Worm (Caenorhabditis elegans): ENCODE measurements around the gene F53E10.5.

Gene F53E10.5

DNA sequence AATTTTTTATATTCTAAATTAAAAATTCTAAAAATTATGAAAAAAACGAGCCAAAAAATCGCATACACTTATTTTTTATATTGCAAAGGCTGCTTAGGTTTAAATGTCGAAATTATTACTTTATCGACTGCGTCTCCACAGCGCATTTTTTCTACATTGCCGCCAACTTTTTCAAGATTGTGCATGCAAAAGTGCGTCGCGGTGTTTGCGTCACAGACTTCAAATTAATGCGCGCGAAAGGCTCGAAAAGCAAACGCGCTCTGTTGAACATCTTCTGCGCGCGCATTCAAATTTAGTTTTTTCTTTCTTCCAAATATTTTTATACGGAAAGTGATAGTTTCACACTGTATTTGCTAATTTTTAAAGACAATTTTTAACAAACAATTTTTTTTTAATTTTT is 1.8 kb upstream of the F53E10.5 start (continued):
- TF ChIP-seq F37D6.2 (tag; optimal IDR thresholded peaks at IDR 0.05) (peak; percentile 82), egl-43 (GFP tag; IDR thresholded peaks at IDR 0.05) (peak; percentile 86), aha-1 (tag) (peak; percentile 55), mxl-3 (GFP tag; optimal IDR thresholded peaks at IDR 0.05) (peak; percentile 8), nhr-76 (tag; optimal IDR thresholded peaks at IDR 0.05) (no peak), daf-8 (GFP tag; IDR thresholded peaks at IDR 0.05) (no peak), hmg-1.1 (GFP tag; IDR thresholded peaks at IDR 0.05) (peak; percentile 96), rbr-2 (tag; optimal IDR thresholded peaks at IDR 0.05) (peak; percentile 90), lin-39 (tag; optimal IDR thresholded peaks at IDR 0.05) (no peak), egl-27 (tag; optimal IDR thresholded peaks at IDR 0.05) (no peak), T20F7.1 (GFP tag; optimal IDR thresholded peaks at IDR 0.05) (no peak), Y48G9A.11 (GFP tag; IDR thresholded peaks at IDR 0.05) (peak; percentile 79), fkh-10 (GFP tag; optimal IDR thresholded peaks at IDR 0.05) (peak; percentile 39), daf-16 (GFP tag; optimal IDR thresholded peaks at IDR 0.05) (no peak), daf-16 (tag; optimal IDR thresholded peaks at IDR 0.05) (peak; percentile 42), zip-2 (tag; optimal IDR thresholded peaks at IDR 0.05) (no peak), snpc-1.2 (GFP tag; IDR thresholded peaks at IDR 0.05) (peak; percentile 63), ZK337.2 (GFP tag; IDR thresholded peaks at IDR 0.05) (peak; percentile 72), T26A8.4 (GFP tag; IDR thresholded peaks at IDR 0.05) (peak; percentile 88), duxl-1 (tag; optimal IDR thresholded peaks at IDR 0.05; ENCODE audit: poor library complexity) (peak; percentile 44), nhr-237 (tag; optimal IDR thresholded peaks at IDR 0.05) (no peak), tra-1 (GFP tag; IDR thresholded peaks at IDR 0.05) (peak; percentile 85), nhr-11 (tag; optimal IDR thresholded peaks at IDR 0.05) (peak; percentile 56), dve-1 (tag; optimal IDR thresholded peaks at IDR 0.05; ENCODE audit: insufficient read depth) (peak; percentile 81), pha-4 (GFP tag; IDR thresholded peaks at IDR 0.05) (peak; percentile 93), pha-4 (tag; optimal IDR thresholded peaks at IDR 0.05) (peak; percentile 16), lin-15B (tag; optimal IDR thresholded peaks at IDR 0.05) (peak; percentile 49), hlh-11 (tag; optimal IDR thresholded peaks at IDR 0.05) (peak; percentile 72), nhr-25 (tag; optimal IDR thresholded peaks at IDR 0.05; ENCODE audit: borderline replicate concordance, insufficient read depth) (no peak), mdl-1 (tag; optimal IDR thresholded peaks at IDR 0.05) (no peak), daf-19 (GFP tag; conservative IDR thresholded peaks at IDR 0.05) (no peak), nhr-42 (GFP tag; IDR thresholded peaks at IDR 0.05) (peak; percentile 92), ctbp-1 (GFP tag; IDR thresholded peaks at IDR 0.05) (peak; percentile 85), unc-130 (GFP tag; optimal IDR thresholded peaks at IDR 0.05) (peak; percentile 50), zfp-2 (tag; optimal IDR thresholded peaks at IDR 0.05) (peak; percentile 62), arid-1 (GFP tag; conservative IDR thresholded peaks at IDR 0.05) (peak; percentile 72), mes-2 (tag; optimal IDR thresholded peaks at IDR 0.05; ENCODE audit: poor library complexity, severe bottlenecking) (peak; percentile 91), gei-8 (GFP tag; optimal IDR thresholded peaks at IDR 0.05) (no peak), ztf-7 (tag; optimal IDR thresholded peaks at IDR 0.05) (no peak), F26F4.8 (GFP tag; conservative IDR thresholded peaks at IDR 0.05) (no peak), nhr-10 (tag; optimal IDR thresholded peaks at IDR 0.05) (no peak)

DNA sequence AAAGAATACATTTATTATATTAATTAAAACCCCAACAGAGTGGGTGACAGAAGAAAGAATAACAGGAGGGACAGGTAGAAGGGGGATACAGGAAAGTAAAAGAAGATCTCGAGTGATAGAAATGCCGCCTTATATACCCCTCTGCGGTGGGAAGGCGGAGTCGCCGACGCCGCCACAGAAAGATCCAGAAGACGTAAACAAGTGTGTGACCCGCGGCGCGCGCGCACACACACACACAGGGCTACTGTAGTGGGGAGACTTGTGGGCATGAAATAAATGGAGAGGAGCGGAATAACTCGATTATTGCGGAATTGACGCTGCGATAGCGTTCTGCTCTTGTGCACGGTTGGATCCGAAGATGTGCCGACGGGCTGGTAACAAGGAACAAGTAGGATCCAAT is 3.0 kb downstream of the F53E10.5 start:
- TF ChIP-seq ceh-32 (tag; optimal IDR thresholded peaks at IDR 0.05; ENCODE audit: poor library complexity): no peak
- TF ChIP-seq F44E2.7 (GFP tag; IDR thresholded peaks at IDR 0.05): 0 out of 2 replicates have a peak, but pooled peaks have one; percentile 47
- no peak for TF ChIP-seq Y48G9A.11 (GFP tag; IDR thresholded peaks at IDR 0.05)
- 0 out of 2 replicates have a peak, but pooled peaks have one; percentile 20 for TF ChIP-seq snpc-1.2 (GFP tag; IDR thresholded peaks at IDR 0.05)
- TF ChIP-seq unc-62 (GFP tag; optimal IDR thresholded peaks at IDR 0.05 in 1 of 2): peak in 1 of 2 experiments; percentile 2
- TF ChIP-seq unc-62 (tag; optimal IDR thresholded peaks at IDR 0.05): no peak

Data from whole organism, L4 larva.